Fruit fly (Drosophila melanogaster): ENCODE results near the gene CG42779.

The CG42779 gene

dm6 chr3R:17081359-17081935, 39.9 kb upstream of the CG42779 start (continued):
- TF ChIP-seq CG17361 (GFP tag; IDR thresholded peaks at IDR 0.05) (peak; percentile 30; the same call in 1 of the 3 replicates), CG17802 (tag; optimal IDR thresholded peaks at IDR 0.05) (no peak), Ssrp (tag; optimal IDR thresholded peaks at IDR 0.05) (peak; percentile 42), CG3726 (GFP tag; IDR thresholded peaks at IDR 0.05) (no peak), Lim3 (GFP tag; IDR thresholded peaks at IDR 0.05) (no peak), zen2 (GFP tag; IDR thresholded peaks at IDR 0.05; ENCODE audit: partially characterized antibody) (no peak), CG15696 (tag; optimal IDR thresholded peaks at IDR 0.05) (no peak), CG17829 (tag; optimal IDR thresholded peaks at IDR 0.05) (peak; percentile 40), CG32772 (GFP tag; IDR thresholded peaks at IDR 0.05) (no peak), CG6175 (GFP tag; IDR thresholded peaks at IDR 0.05) (no peak), H15 (GFP tag; IDR thresholded peaks at IDR 0.05) (no peak), HLH54F (GFP tag; optimal IDR thresholded peaks at IDR 0.05) (no peak), croc (GFP tag; conservative IDR thresholded peaks at IDR 0.05) (no peak), grau (tag; optimal IDR thresholded peaks at IDR 0.05) (no peak), chn (GFP tag; optimal IDR thresholded peaks at IDR 0.05) (no peak), YL-1 (GFP tag; optimal IDR thresholded peaks at IDR 0.05) (no peak), mirr (GFP tag; optimal IDR thresholded peaks at IDR 0.05) (no peak), stc (GFP tag; IDR thresholded peaks at IDR 0.05) (no peak), CG6272 (GFP tag; IDR thresholded peaks at IDR 0.05) (no peak), Nf-YA (GFP tag; IDR thresholded peaks at IDR 0.05) (no peak), dati (GFP tag; IDR thresholded peaks at IDR 0.05) (no peak), dpn (GFP tag; optimal IDR thresholded peaks at IDR 0.05) (no peak), vnd (GFP tag; IDR thresholded peaks at IDR 0.05; ENCODE audit: partially characterized antibody) (no peak), HHEX (GFP tag; optimal IDR thresholded peaks at IDR 0.05) (no peak), sisA (GFP tag; IDR thresholded peaks at IDR 0.05) (no peak), CG7839 (tag; optimal IDR thresholded peaks at IDR 0.05) (peak; percentile 28), CG11093 (GFP tag; IDR thresholded peaks at IDR 0.05) (no peak), CG10147 (GFP tag; optimal IDR thresholded peaks at IDR 0.05) (no peak), CG16863 (GFP tag; optimal IDR thresholded peaks at IDR 0.05) (no peak), ci (GFP tag; IDR thresholded peaks at IDR 0.05) (no peak), H2.0 (GFP tag; IDR thresholded peaks at IDR 0.05) (no peak), CG2678 (tag; optimal IDR thresholded peaks at IDR 0.05) (no peak), Nf-YC (tag; optimal IDR thresholded peaks at IDR 0.05) (no peak), CG9817 (tag; optimal IDR thresholded peaks at IDR 0.05) (no peak), CG3838 (GFP tag; optimal IDR thresholded peaks at IDR 0.05) (no peak), phol (tag; optimal IDR thresholded peaks at IDR 0.05) (peak; percentile 34), CG7987 (GFP tag; optimal IDR thresholded peaks at IDR 0.05) (no peak), CG10565 (GFP tag; optimal IDR thresholded peaks at IDR 0.05) (no peak), CG17359 (tag; optimal IDR thresholded peaks at IDR 0.05) (peak; percentile 10), Ets65A (GFP tag) (peak; percentile 43), Chrac-16 (GFP tag; optimal IDR thresholded peaks at IDR 0.05) (no peak), Max (GFP tag; optimal IDR thresholded peaks at IDR 0.05) (no peak), Sry-β (GFP tag; optimal IDR thresholded peaks at IDR 0.05) (no peak), dan (GFP tag; IDR thresholded peaks at IDR 0.05) (no peak), Stat92E (GFP tag; optimal IDR thresholded peaks at IDR 0.05) (no peak), rib (GFP tag; IDR thresholded peaks at IDR 0.05) (no peak), CG2199 (GFP tag; IDR thresholded peaks at IDR 0.05) (no peak), Vsx1 (GFP tag; optimal IDR thresholded peaks at IDR 0.05) (no peak), CG13894 (tag; optimal IDR thresholded peaks at IDR 0.05) (no peak), dmrt11E (tag; optimal IDR thresholded peaks at IDR 0.05) (peak; percentile 32), Oli (tag; optimal IDR thresholded peaks at IDR 0.05) (peak; percentile 24)

All from whole organism, embryonic.